Fruit fly (Drosophila melanogaster) whole organism, embryonic: ENCODE measurements around the gene CG33654.

ENCODE experiments used
- Atf-2 ChIP-seq: fragments of 200-800 bp; sonication (Bioruptor generic); optimal IDR thresholded peaks from 2 replicates; lab custom pipeline; 2016; ENCODE audit warnings: missing biosample characterization, missing genetic modification characterization
- CG10147 ChIP-seq: fragments of 200-800 bp; sonication (Bioruptor generic); optimal IDR thresholded peaks from 2 replicates; lab custom pipeline; 2019; ENCODE audit warnings: missing biosample characterization, mild to moderate bottlenecking, missing genetic modification characterization, moderate library complexity
- CG11504 ChIP-seq: fragments of 200-800 bp; sonication (Bioruptor generic); optimal IDR thresholded peaks from 3 replicates; lab custom pipeline; 2019; ENCODE audit warnings: missing biosample characterization, mild to moderate bottlenecking, missing genetic modification characterization, moderate library complexity
- CG12659 ChIP-seq: fragments of 200-800 bp; sonication (Bioruptor generic); optimal IDR thresholded peaks from 3 replicates; lab custom pipeline; 2017; ENCODE audit warnings: mild to moderate bottlenecking, missing biosample characterization, missing genetic modification reagents, missing genetic modification characterization
- CG13775 ChIP-seq: fragments of 200-800 bp; sonication (Bioruptor generic); optimal IDR thresholded peaks from 3 replicates; lab custom pipeline; 2017; ENCODE audit warnings: missing biosample characterization, mild to moderate bottlenecking, missing genetic modification characterization
- CG14667 ChIP-seq: fragments of 200-800 bp; sonication (Bioruptor generic); IDR thresholded peaks from 2 replicates; pipeline ENCODE4 v1.3.6; 2022; ENCODE audit warnings: missing biosample characterization, missing genetic modification characterization
- CG17568 ChIP-seq: fragments of 200-800 bp; sonication (Bioruptor generic); optimal IDR thresholded peaks from 2 replicates; lab custom pipeline; 2018; ENCODE audit warnings: missing biosample characterization, mild to moderate bottlenecking, missing genetic modification characterization, moderate library complexity
- CG17612 ChIP-seq: fragments of 200-800 bp; sonication (Bioruptor generic); IDR thresholded peaks from 2 replicates; pipeline ENCODE4 v1.3.6; 2022; ENCODE audit warnings: missing biosample characterization, missing genetic modification characterization
- CG2116 ChIP-seq: fragments of 200-800 bp; sonication (Bioruptor generic); optimal IDR thresholded peaks from 3 replicates; lab custom pipeline; 2018; ENCODE audit warnings: missing biosample characterization, mild to moderate bottlenecking, missing genetic modification characterization
- CG2875 ChIP-seq: fragments of 200-800 bp; sonication (Bioruptor generic); optimal IDR thresholded peaks from 2 replicates; lab custom pipeline; 2017; ENCODE audit warnings: missing biosample characterization, mild to moderate bottlenecking, missing genetic modification characterization, missing genetic modification reagents
- CG32532 ChIP-seq: fragments of 200-800 bp; sonication (Bioruptor generic); IDR thresholded peaks from 2 replicates; pipeline ENCODE4 v1.3.6; 2022; ENCODE audit warnings: missing biosample characterization, missing genetic modification characterization
- CG34224 ChIP-seq: fragments of 200-800 bp; sonication (Bioruptor generic); IDR thresholded peaks from 3 replicates; pipeline ENCODE4 v1.3.6; 2022; ENCODE audit warnings: missing biosample characterization, missing genetic modification characterization; ENCODE audit not compliant: partially characterized antibody
- CG34376 ChIP-seq: fragments of 200-800 bp; sonication (Bioruptor generic); optimal IDR thresholded peaks from 2 replicates; lab custom pipeline; 2018; ENCODE audit warnings: missing biosample characterization, mild to moderate bottlenecking, missing genetic modification characterization
- CG5245 ChIP-seq: fragments of 200-800 bp; sonication (Bioruptor generic); optimal IDR thresholded peaks from 3 replicates; lab custom pipeline; 2016; ENCODE audit warnings: missing biosample characterization, missing genetic modification characterization
- CG6254 ChIP-seq: fragments of 200-800 bp; sonication (Bioruptor generic); optimal IDR thresholded peaks from 3 replicates; lab custom pipeline; 2017; ENCODE audit warnings: mild to moderate bottlenecking, missing biosample characterization, missing genetic modification reagents, missing genetic modification characterization
- CG6854 ChIP-seq: fragments of 200-800 bp; sonication (Bioruptor generic); optimal IDR thresholded peaks from 3 replicates; lab custom pipeline; 2017; ENCODE audit warnings: missing biosample characterization, mild to moderate bottlenecking, missing genetic modification characterization
- CG7271 ChIP-seq: fragments of 200-800 bp; sonication (Bioruptor generic); optimal IDR thresholded peaks from 2 replicates; lab custom pipeline; 2018; ENCODE audit warnings: missing biosample characterization, mild to moderate bottlenecking, missing genetic modification characterization, moderate library complexity
- CG8944 ChIP-seq: fragments of 200-800 bp; sonication (Bioruptor generic); optimal IDR thresholded peaks from 3 replicates; lab custom pipeline; 2016; ENCODE audit warnings: missing biosample characterization, missing genetic modification characterization
- CG9797 ChIP-seq: fragments of 200-800 bp; sonication (Bioruptor generic); optimal IDR thresholded peaks from 3 replicates; lab custom pipeline; 2018; ENCODE audit warnings: missing biosample characterization, mild to moderate bottlenecking, missing genetic modification characterization
- CHES-1-like ChIP-seq: fragments of 200-800 bp; sonication (Bioruptor generic); optimal IDR thresholded peaks from 2 replicates; lab custom pipeline; 2016; ENCODE audit warnings: missing biosample characterization, missing genetic modification characterization
- CTCF ChIP-seq: fragments of 200-800 bp; sonication (Bioruptor generic); optimal IDR thresholded peaks from 2 replicates; lab custom pipeline; 2017; ENCODE audit warnings: missing biosample characterization, mild to moderate bottlenecking, missing genetic modification characterization, moderate library complexity
- Chrac-16 ChIP-seq: fragments of 200-800 bp; sonication (Bioruptor generic); optimal IDR thresholded peaks from 3 replicates; lab custom pipeline; 2016; ENCODE audit warnings: missing biosample characterization, missing genetic modification characterization
- D ChIP-seq, 2 experiments: fragments of 200-800 bp in 1 of 2; fragments of >200 bp in 1 of 2; sonication (Bioruptor generic) in 1 of 2; optimal IDR thresholded peaks; 2 replicates in 1 of 2; 3 replicates in 1 of 2; lab custom pipeline; 2017; ENCODE audit warnings: mild to moderate bottlenecking in 1 of 2, missing biosample characterization in 1 of 2, missing genetic modification characterization in 1 of 2, missing genetic modification reagents in 1 of 2
- Dad ChIP-seq: fragments of 200-800 bp; sonication (Bioruptor generic); optimal IDR thresholded peaks from 3 replicates; lab custom pipeline; 2016; ENCODE audit warnings: missing biosample characterization, missing genetic modification characterization
- Deaf1 ChIP-seq: fragments of 200-800 bp; optimal IDR thresholded peaks from 3 replicates; lab custom pipeline; 2019; ENCODE audit warnings: missing biosample characterization, mild to moderate bottlenecking, missing genetic modification characterization, moderate library complexity
- Dek ChIP-seq: fragments of 200-800 bp; sonication (Bioruptor generic); optimal IDR thresholded peaks from 3 replicates; lab custom pipeline; 2019; ENCODE audit warnings: missing biosample characterization, mild to moderate bottlenecking, missing genetic modification characterization, moderate library complexity
- Dip3 ChIP-seq: fragments of 200-800 bp; sonication (Bioruptor generic); optimal IDR thresholded peaks from 3 replicates; lab custom pipeline; 2016; ENCODE audit warnings: missing biosample characterization, missing genetic modification characterization
- Doc3 ChIP-seq: fragments of 200-800 bp; sonication (Bioruptor generic); IDR thresholded peaks from 3 replicates; pipeline ENCODE4 v1.3.6; 2022; ENCODE audit warnings: missing biosample characterization, missing genetic modification characterization; ENCODE audit not compliant: partially characterized antibody
- HLH4C ChIP-seq: fragments of 200-800 bp; sonication (Bioruptor generic); IDR thresholded peaks from 3 replicates; pipeline ENCODE4 v1.3.6; 2022; ENCODE audit warnings: missing biosample characterization, missing genetic modification characterization; ENCODE audit not compliant: partially characterized antibody
- Hr78 ChIP-seq, 2 experiments: fragments of 200-800 bp in 1 of 2; fragments of >200 bp in 1 of 2; sonication (Bioruptor generic) in 1 of 2; optimal IDR thresholded peaks; 2 replicates each; lab custom pipeline; 2017 to 2019; ENCODE audit warnings: missing biosample characterization in 2 of 2, missing genetic modification characterization in 2 of 2, mild to moderate bottlenecking in 1 of 2, moderate library complexity in 1 of 2
- Hsf ChIP-seq: fragments of 200-800 bp; sonication (Bioruptor generic); optimal IDR thresholded peaks from 3 replicates; lab custom pipeline; 2016; ENCODE audit warnings: missing biosample characterization, missing genetic modification characterization
- Lpt ChIP-seq: fragments of >200 bp; optimal IDR thresholded peaks from 2 replicates; lab custom pipeline; 2018; ENCODE audit warnings: missing biosample characterization, missing genetic modification characterization
- NC2α ChIP-seq: fragments of 200-800 bp; sonication (Bioruptor generic); optimal IDR thresholded peaks from 2 replicates; lab custom pipeline; 2016; ENCODE audit warnings: missing biosample characterization, missing genetic modification characterization
- Opbp ChIP-seq: fragments of 200-800 bp; sonication (Bioruptor generic); IDR thresholded peaks from 3 replicates; pipeline ENCODE4 v1.3.6; 2022; ENCODE audit warnings: missing biosample characterization, missing genetic modification characterization; ENCODE audit not compliant: partially characterized antibody
- Spps ChIP-seq: fragments of 200-800 bp; sonication (Bioruptor generic); optimal IDR thresholded peaks from 2 replicates; lab custom pipeline; 2018; ENCODE audit warnings: missing biosample characterization, mild to moderate bottlenecking, missing genetic modification characterization
- bcd ChIP-seq: fragments of 200-800 bp; sonication (Bioruptor generic); optimal IDR thresholded peaks from 2 replicates; lab custom pipeline; 2017; ENCODE audit warnings: missing biosample characterization, mild to moderate bottlenecking, missing genetic modification characterization
- chif ChIP-seq, 2 experiments: fragments of 200-800 bp; sonication (Bioruptor generic); optimal IDR thresholded peaks; 3 replicates each; lab custom pipeline; 2016; ENCODE audit warnings: missing biosample characterization in 2 of 2, missing genetic modification characterization in 2 of 2
- grau ChIP-seq: fragments of 200-800 bp; optimal IDR thresholded peaks from 3 replicates; lab custom pipeline; 2019; ENCODE audit warnings: missing biosample characterization, mild to moderate bottlenecking, missing genetic modification characterization, moderate library complexity
- ham ChIP-seq: fragments of 200-800 bp; sonication (Bioruptor generic); IDR thresholded peaks from 2 replicates; pipeline ENCODE4 v1.3.6; 2022; ENCODE audit warnings: missing biosample characterization, missing genetic modification characterization
- jumu ChIP-seq: fragments of 200-800 bp; sonication (Bioruptor generic); optimal IDR thresholded peaks from 3 replicates; lab custom pipeline; 2016; ENCODE audit warnings: missing biosample characterization, missing genetic modification characterization
- mirr ChIP-seq: fragments of 200-800 bp; sonication (Bioruptor generic); optimal IDR thresholded peaks from 3 replicates; lab custom pipeline; 2018; ENCODE audit warnings: missing biosample characterization, mild to moderate bottlenecking, missing genetic modification characterization
- nerfin-2 ChIP-seq: fragments of 200-800 bp; sonication (Bioruptor generic); IDR thresholded peaks from 2 replicates; pipeline ENCODE4 v1.3.6; 2022; ENCODE audit warnings: missing biosample characterization, missing genetic modification characterization; ENCODE audit not compliant: partially characterized antibody
- p53 ChIP-seq: fragments of 200-800 bp; sonication (Bioruptor generic); optimal IDR thresholded peaks from 2 replicates; lab custom pipeline; 2016; ENCODE audit warnings: missing biosample characterization, missing genetic modification characterization
- pan ChIP-seq, 4 experiments: fragments of >200 bp in 3 of 4; fragments of 200-800 bp in 1 of 4; sonication (Bioruptor generic) in 1 of 4; optimal IDR thresholded peaks in 3 of 4; IDR thresholded peaks in 1 of 4; 2 replicates each; pipeline versions ENCODE4 v1.3.6 to Lab custom; 2017 to 2022; ENCODE audit warnings: missing biosample characterization in 2 of 4, missing genetic modification characterization in 2 of 4, mixed read lengths in 1 of 4
- row ChIP-seq: fragments of 200-800 bp; sonication (Bioruptor generic); IDR thresholded peaks from 3 replicates; pipeline ENCODE4 v1.3.6; 2022; ENCODE audit warnings: missing biosample characterization, missing genetic modification characterization
- seq ChIP-seq: fragments of 200-800 bp; sonication (Bioruptor generic); IDR thresholded peaks from 2 replicates; pipeline ENCODE4 v1.3.6; 2022; ENCODE audit warnings: missing biosample characterization, missing genetic modification characterization
- sim ChIP-seq: fragments of 200-800 bp; sonication (Bioruptor generic); IDR thresholded peaks from 2 replicates; pipeline ENCODE4 v1.3.6; 2022; ENCODE audit warnings: missing biosample characterization, missing genetic modification characterization
- stwl ChIP-seq: fragments of 200-800 bp; sonication (Bioruptor generic); optimal IDR thresholded peaks from 3 replicates; lab custom pipeline; 2018; ENCODE audit warnings: missing biosample characterization, mild to moderate bottlenecking, missing genetic modification characterization, moderate library complexity
- tin ChIP-seq: fragments of 200-800 bp; sonication (Bioruptor generic); optimal IDR thresholded peaks from 3 replicates; lab custom pipeline; 2016; ENCODE audit warnings: missing biosample characterization, missing genetic modification characterization
- z ChIP-seq: fragments of 200-800 bp; sonication (Bioruptor generic); IDR thresholded peaks from 3 replicates; pipeline ENCODE4 v1.3.6; 2022; ENCODE audit warnings: missing biosample characterization, missing genetic modification characterization

CG33654 gene

DNA sequence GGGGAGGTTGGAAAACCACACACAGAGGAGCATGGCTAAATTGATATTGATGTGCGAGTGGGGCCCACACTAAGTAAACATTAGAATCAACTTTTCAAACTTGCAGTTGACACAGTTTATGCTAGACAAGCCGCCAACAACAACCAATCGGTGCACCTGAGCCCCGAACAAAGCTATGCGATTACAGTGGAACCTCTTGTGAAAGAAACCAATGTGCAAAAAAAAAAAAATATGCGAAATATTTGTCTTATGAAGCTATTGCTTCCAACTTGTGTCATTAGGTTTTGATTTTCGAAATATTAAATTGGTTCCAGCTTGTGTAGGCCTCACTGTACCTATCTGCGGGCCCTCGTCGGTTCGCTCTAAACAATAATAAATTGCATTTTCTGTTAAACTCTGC lies 35.3 kb upstream of the CG33654 start (continued):
- TF ChIP-seq Hsf (GFP tag; lab: Kevin White, UChicago) (peak; percentile 72), sim (GFP tag; lab: Robert Waterston, UW) (peak; percentile 45; the same call in 1 of the 2 replicates), Dad (peak; percentile 60), Hr78 (GFP tag; optimal IDR thresholded peaks at IDR 0.05; lab: Kevin White, UChicago) (peak in 1 of 2 experiments; percentile 43), CG34224 (GFP tag; lab: Robert Waterston, UW) (no peak), mirr (GFP tag; lab: Kevin White, UChicago) (no peak), tin (GFP tag; lab: Kevin White, UChicago) (peak; percentile 76), CG5245 (peak; percentile 79), z (no peak), bcd (peak; percentile 66), CG11504 (peak; percentile 81), D (optimal IDR thresholded peaks at IDR 0.05; lab: Kevin White, UChicago) (no peak), D (GFP tag; optimal IDR thresholded peaks at IDR 0.05; lab: Kevin White, UChicago) (peak; percentile 60), seq (GFP tag; lab: Robert Waterston, UW) (peak; percentile 65), Spps (tag; lab: Kevin White, UChicago) (peak; percentile 18), pan (optimal IDR thresholded peaks at IDR 0.05; lab: Kevin White, UChicago) (no peak), pan (GFP tag; optimal IDR thresholded peaks at IDR 0.05 in 1 of 2, IDR thresholded peaks at IDR 0.05 in 1 of 2) (peak in 1 of 2 experiments; percentile 86), CG34376 (no peak), CG17612 (GFP tag; lab: Robert Waterston, UW) (0 out of 2 replicates have a peak, but pooled peaks have one; percentile 33), CG8944 (peak; percentile 44), CHES-1-like (GFP tag; lab: Kevin White, UChicago) (no peak), CG13775 (GFP tag; lab: Kevin White, UChicago) (peak; percentile 45), chif (GFP tag; optimal IDR thresholded peaks at IDR 0.05; lab: Kevin White, UChicago) (peak; percentile 76 to 85), CTCF (GFP tag; lab: Kevin White, UChicago) (peak; percentile 22), CG12659 (GFP tag; lab: Kevin White, UChicago) (peak; percentile 61), ham (GFP tag; lab: Robert Waterston, UW) (no peak), NC2α (peak; percentile 36), Dip3 (GFP tag; lab: Kevin White, UChicago) (peak; percentile 60), CG32532 (GFP tag; lab: Robert Waterston, UW) (peak; percentile 74), Doc3 (GFP tag; lab: Robert Waterston, UW) (no peak), stwl (tag; lab: Kevin White, UChicago) (no peak), CG7271 (no peak), CG6854 (no peak), Chrac-16 (GFP tag; lab: Kevin White, UChicago) (peak; percentile 69), CG2875 (GFP tag; lab: Kevin White, UChicago) (peak; percentile 59), Opbp (GFP tag; lab: Robert Waterston, UW) (no peak), Dek (tag; lab: Kevin White, UChicago) (peak; percentile 28), CG17568 (peak; percentile 5), Lpt (GFP tag; lab: Kevin White, UChicago) (no peak), Atf-2 (GFP tag; lab: Kevin White, UChicago) (peak; percentile 58), Deaf1 (tag; lab: Kevin White, UChicago) (no peak), grau (tag; lab: Kevin White, UChicago) (peak; percentile 90), CG6254 (GFP tag; lab: Kevin White, UChicago) (peak; percentile 52), HLH4C (GFP tag; lab: Robert Waterston, UW) (no peak), CG10147 (GFP tag; lab: Kevin White, UChicago) (no peak), nerfin-2 (GFP tag; lab: Robert Waterston, UW) (no peak), row (GFP tag; lab: Robert Waterston, UW) (peak; percentile 82), CG14667 (GFP tag; lab: Robert Waterston, UW) (peak; percentile 50), jumu (GFP tag; lab: Kevin White, UChicago) (peak; percentile 68), CG9797 (no peak), CG2116 (GFP tag; lab: Kevin White, UChicago) (peak; percentile 6), p53 (GFP tag; lab: Kevin White, UChicago) (no peak)
